Fruit fly (Drosophila melanogaster): ENCODE measurements around the gene CG42594.
A peak's percentile ranks its signal among the peaks of the same experiment; 100 is the strongest.

- TF ChIP-seq h (optimal IDR thresholded peaks at IDR 0.05) (no peak), psq (optimal IDR thresholded peaks at IDR 0.05) (peak; percentile 44), insv (optimal IDR thresholded peaks at IDR 0.05) (no peak), Myc (optimal IDR thresholded peaks at IDR 0.05) (no peak)
Observed at dm6 chrX:4911765-4912245, 71.2 kb downstream of the CG42594 start.
